Fruit fly (Drosophila melanogaster) whole organism, embryonic: ENCODE data around the gene pes.

ENCODE experiments used
- Antp ChIP-seq: fragments of 200-800 bp; sonication (Bioruptor generic); optimal IDR thresholded peaks from 3 replicates; lab custom pipeline; 2016; ENCODE audit warnings: missing biosample characterization, missing genetic modification characterization
- B-H2 ChIP-seq: fragments of 200-800 bp; sonication (Bioruptor generic); optimal IDR thresholded peaks from 2 replicates; lab custom pipeline; 2018; ENCODE audit warnings: missing biosample characterization, mild to moderate bottlenecking, missing genetic modification characterization
- CG10366 ChIP-seq: fragments of 200-800 bp; sonication (Bioruptor generic); IDR thresholded peaks from 2 replicates; pipeline ENCODE4 v1.3.6; 2022; ENCODE audit warnings: missing biosample characterization, missing genetic modification characterization
- CG10959 ChIP-seq: fragments of 200-800 bp; sonication (Bioruptor generic); IDR thresholded peaks from 2 replicates; pipeline ENCODE4 v1.3.6; 2022; ENCODE audit warnings: missing biosample characterization, missing genetic modification characterization
- CG11085 ChIP-seq: fragments of 200-800 bp; sonication (Bioruptor generic); IDR thresholded peaks from 2 replicates; pipeline ENCODE4 v1.3.6; 2022; ENCODE audit warnings: missing biosample characterization, missing genetic modification characterization
- CG12769 ChIP-seq: fragments of 200-800 bp; sonication (Bioruptor generic); optimal IDR thresholded peaks from 2 replicates; lab custom pipeline; 2019; ENCODE audit warnings: missing biosample characterization, mild to moderate bottlenecking, missing genetic modification characterization, moderate library complexity
- CG13296 ChIP-seq: fragments of 200-800 bp; sonication (Bioruptor generic); optimal IDR thresholded peaks from 3 replicates; lab custom pipeline; 2018; ENCODE audit warnings: missing biosample characterization, mild to moderate bottlenecking, missing genetic modification characterization
- CG14014 ChIP-seq: fragments of 200-800 bp; sonication (Bioruptor generic); IDR thresholded peaks from 2 replicates; pipeline ENCODE4 v1.3.6; 2022; ENCODE audit warnings: missing biosample characterization, missing genetic modification characterization
- CG15696 ChIP-seq: fragments of 200-800 bp; sonication (Bioruptor generic); optimal IDR thresholded peaks from 2 replicates; lab custom pipeline; 2019; ENCODE audit warnings: missing biosample characterization, mild to moderate bottlenecking, missing genetic modification characterization, moderate library complexity
- CG1603 ChIP-seq: fragments of 200-800 bp; sonication (Bioruptor generic); optimal IDR thresholded peaks from 2 replicates; lab custom pipeline; 2019; ENCODE audit warnings: missing biosample characterization, mild to moderate bottlenecking, missing genetic modification characterization, moderate library complexity
- CG17359 ChIP-seq: fragments of 200-800 bp; sonication (Bioruptor generic); optimal IDR thresholded peaks from 3 replicates; lab custom pipeline; 2018; ENCODE audit warnings: missing biosample characterization, mild to moderate bottlenecking, missing genetic modification characterization, moderate library complexity
- CG18262 ChIP-seq: fragments of 200-800 bp; optimal IDR thresholded peaks from 3 replicates; lab custom pipeline; 2019; ENCODE audit warnings: missing biosample characterization, mild to moderate bottlenecking, missing genetic modification characterization, moderate library complexity
- CG18764 ChIP-seq: fragments of 200-800 bp; sonication (Bioruptor generic); optimal IDR thresholded peaks from 3 replicates; lab custom pipeline; 2016; ENCODE audit warnings: missing biosample characterization, missing genetic modification characterization
- CG2116 ChIP-seq: fragments of 200-800 bp; sonication (Bioruptor generic); optimal IDR thresholded peaks from 3 replicates; lab custom pipeline; 2018; ENCODE audit warnings: missing biosample characterization, mild to moderate bottlenecking, missing genetic modification characterization
- CG4707 ChIP-seq: fragments of 200-800 bp; sonication (Bioruptor generic); optimal IDR thresholded peaks from 2 replicates; lab custom pipeline; 2018; ENCODE audit warnings: missing biosample characterization, mild to moderate bottlenecking, missing genetic modification characterization, moderate library complexity
- CG6854 ChIP-seq: fragments of 200-800 bp; sonication (Bioruptor generic); optimal IDR thresholded peaks from 3 replicates; lab custom pipeline; 2017; ENCODE audit warnings: missing biosample characterization, mild to moderate bottlenecking, missing genetic modification characterization
- CG7357 ChIP-seq: fragments of 200-800 bp; sonication (Bioruptor generic); IDR thresholded peaks from 3 replicates; pipeline ENCODE4 v1.3.6; 2022; ENCODE audit warnings: missing biosample characterization, missing genetic modification characterization
- CG9609 ChIP-seq: fragments of 200-800 bp; sonication (Bioruptor generic); optimal IDR thresholded peaks from 3 replicates; lab custom pipeline; 2016; ENCODE audit warnings: missing biosample characterization, missing genetic modification characterization
- CG9932 ChIP-seq: fragments of 200-800 bp; sonication (Bioruptor generic); IDR thresholded peaks from 2 replicates; pipeline ENCODE4 v1.3.6; 2022; ENCODE audit warnings: missing biosample characterization, missing genetic modification characterization
- CHES-1-like ChIP-seq: fragments of 200-800 bp; sonication (Bioruptor generic); optimal IDR thresholded peaks from 2 replicates; lab custom pipeline; 2016; ENCODE audit warnings: missing biosample characterization, missing genetic modification characterization
- E2f2 ChIP-seq: fragments of 200-800 bp; sonication (Bioruptor generic); IDR thresholded peaks from 2 replicates; pipeline ENCODE4 v1.3.6; 2022; ENCODE audit warnings: missing biosample characterization, missing genetic modification characterization
- Gug ChIP-seq: fragments of 200-800 bp; sonication (Bioruptor generic); IDR thresholded peaks from 4 replicates; pipeline ENCODE4 v1.3.6; 2022; ENCODE audit warnings: missing biosample characterization, missing genetic modification characterization
- Hr78 ChIP-seq, 2 experiments: fragments of 200-800 bp in 1 of 2; fragments of >200 bp in 1 of 2; sonication (Bioruptor generic) in 1 of 2; optimal IDR thresholded peaks; 2 replicates each; lab custom pipeline; 2017 to 2019; ENCODE audit warnings: missing biosample characterization in 2 of 2, missing genetic modification characterization in 2 of 2, mild to moderate bottlenecking in 1 of 2, moderate library complexity in 1 of 2
- Oli ChIP-seq: fragments of 200-800 bp; sonication (Bioruptor generic); optimal IDR thresholded peaks from 2 replicates; lab custom pipeline; 2018; ENCODE audit warnings: missing biosample characterization, mild to moderate bottlenecking, missing genetic modification characterization, moderate library complexity
- Ptx1 ChIP-seq: fragments of 200-800 bp; sonication (Bioruptor generic); IDR thresholded peaks from 2 replicates; pipeline ENCODE4 v1.3.6; 2022; ENCODE audit warnings: missing biosample characterization, missing genetic modification characterization
- Rx ChIP-seq: fragments of 200-800 bp; sonication (Bioruptor generic); IDR thresholded peaks from 2 replicates; pipeline ENCODE4 v1.3.6; 2022; ENCODE audit warnings: missing biosample characterization, missing genetic modification characterization
- Scr ChIP-seq: fragments of 200-800 bp; sonication (Bioruptor generic); IDR thresholded peaks from 2 replicates; pipeline ENCODE4 v1.3.6; 2022; ENCODE audit warnings: missing biosample characterization, missing genetic modification characterization; ENCODE audit not compliant: partially characterized antibody
- Usf ChIP-seq: fragments of 200-800 bp; sonication (Bioruptor generic); optimal IDR thresholded peaks from 2 replicates; lab custom pipeline; 2017; ENCODE audit warnings: missing genotype, missing biosample characterization, missing genetic modification characterization
- abd-A ChIP-seq: fragments of 200-800 bp; sonication (Bioruptor generic); optimal IDR thresholded peaks from 3 replicates; lab custom pipeline; 2019; ENCODE audit warnings: missing biosample characterization, mild to moderate bottlenecking, missing genetic modification characterization, moderate library complexity
- cad ChIP-seq: fragments of >200 bp; optimal IDR thresholded peaks from 2 replicates; lab custom pipeline; 2017; ENCODE audit warnings: missing biosample characterization, missing genetic modification characterization
- cg ChIP-seq: fragments of 200-800 bp; sonication (Bioruptor generic); optimal IDR thresholded peaks from 3 replicates; lab custom pipeline; 2019; ENCODE audit warnings: missing biosample characterization, mild to moderate bottlenecking, missing genetic modification characterization, moderate library complexity
- chm ChIP-seq: fragments of 200-800 bp; sonication (Bioruptor generic); IDR thresholded peaks from 2 replicates; pipeline ENCODE4 v1.3.6; 2022; ENCODE audit warnings: missing biosample characterization, missing genetic modification characterization
- cwo ChIP-seq: fragments of 200-800 bp; sonication (Bioruptor generic); optimal IDR thresholded peaks from 3 replicates; lab custom pipeline; 2017; ENCODE audit warnings: missing biosample characterization, missing genetic modification characterization, mild to moderate bottlenecking, moderate library complexity, missing genetic modification reagents
- dan ChIP-seq: fragments of 200-800 bp; sonication (Bioruptor generic); IDR thresholded peaks from 2 replicates; pipeline ENCODE4 v1.3.6; 2022; ENCODE audit warnings: missing biosample characterization, missing genetic modification characterization
- ewg ChIP-seq: fragments of 200-800 bp; sonication (Bioruptor generic); optimal IDR thresholded peaks from 3 replicates; lab custom pipeline; 2017; ENCODE audit warnings: mild to moderate bottlenecking, missing biosample characterization, missing genetic modification reagents, missing genetic modification characterization
- gce ChIP-seq: fragments of 200-800 bp; sonication (Bioruptor generic); IDR thresholded peaks from 3 replicates; pipeline ENCODE4 v1.3.6; 2022; ENCODE audit warnings: missing biosample characterization, missing genetic modification characterization
- gem ChIP-seq: fragments of 200-800 bp; sonication (Bioruptor generic); optimal IDR thresholded peaks from 2 replicates; lab custom pipeline; 2019; ENCODE audit warnings: missing biosample characterization, mild to moderate bottlenecking, missing genetic modification characterization, moderate library complexity
- h ChIP-seq: fragments of >200 bp; optimal IDR thresholded peaks from 2 replicates; lab custom pipeline; 2017
- ind ChIP-seq: fragments of 200-800 bp; sonication (Bioruptor generic); optimal IDR thresholded peaks from 3 replicates; lab custom pipeline; 2016; ENCODE audit warnings: missing biosample characterization, missing genetic modification characterization
- inv ChIP-seq: fragments of 200-800 bp; sonication (Bioruptor generic); IDR thresholded peaks from 2 replicates; pipeline ENCODE4 v1.3.6; 2022; ENCODE audit warnings: missing biosample characterization, missing genetic modification characterization; ENCODE audit not compliant: partially characterized antibody
- ken ChIP-seq: fragments of 200-800 bp; sonication (Bioruptor generic); IDR thresholded peaks from 3 replicates; pipeline ENCODE4 v1.3.6; 2022; ENCODE audit warnings: missing biosample characterization, missing genetic modification characterization
- oc ChIP-seq: fragments of 200-800 bp; sonication (Bioruptor generic); optimal IDR thresholded peaks from 2 replicates; lab custom pipeline; 2018; ENCODE audit warnings: missing biosample characterization, mild to moderate bottlenecking, missing genetic modification characterization, moderate library complexity
- pb ChIP-seq: fragments of 200-800 bp; sonication (Bioruptor generic); optimal IDR thresholded peaks from 3 replicates; lab custom pipeline; 2016; ENCODE audit warnings: missing biosample characterization, missing genetic modification characterization
- pfk ChIP-seq: fragments of 200-800 bp; sonication (Bioruptor generic); optimal IDR thresholded peaks from 2 replicates; lab custom pipeline; 2018; ENCODE audit warnings: missing biosample characterization, mild to moderate bottlenecking, missing genetic modification characterization, moderate library complexity
- row ChIP-seq: fragments of 200-800 bp; sonication (Bioruptor generic); IDR thresholded peaks from 3 replicates; pipeline ENCODE4 v1.3.6; 2022; ENCODE audit warnings: missing biosample characterization, missing genetic modification characterization
- sima ChIP-seq: fragments of 200-800 bp; sonication (Bioruptor generic); optimal IDR thresholded peaks from 2 replicates; lab custom pipeline; 2016; ENCODE audit warnings: missing biosample characterization, missing genetic modification characterization
- slbo ChIP-seq: fragments of 200-800 bp; sonication (Bioruptor generic); IDR thresholded peaks from 2 replicates; pipeline ENCODE4 v1.3.6; 2022; ENCODE audit warnings: missing biosample characterization, missing genetic modification characterization
- tna ChIP-seq: fragments of 200-800 bp; sonication (Bioruptor generic); IDR thresholded peaks from 2 replicates; pipeline ENCODE4 v1.3.6; 2022; ENCODE audit warnings: missing biosample characterization, missing genetic modification characterization; ENCODE audit not compliant: partially characterized antibody
- unc-4 ChIP-seq: fragments of 200-800 bp; sonication (Bioruptor generic); IDR thresholded peaks from 2 replicates; pipeline ENCODE4 v1.3.6; 2022; ENCODE audit warnings: missing biosample characterization, missing genetic modification characterization; ENCODE audit not compliant: partially characterized antibody
- zf30C ChIP-seq: fragments of 200-800 bp; sonication (Bioruptor generic); optimal IDR thresholded peaks from 3 replicates; lab custom pipeline; 2018; ENCODE audit warnings: missing biosample characterization, mild to moderate bottlenecking, missing genetic modification characterization
- zfh2 ChIP-seq: fragments of 200-800 bp; sonication (Bioruptor generic); optimal IDR thresholded peaks from 2 replicates; lab custom pipeline; 2016; ENCODE audit warnings: missing biosample characterization, missing genetic modification characterization

pes gene

DNA sequence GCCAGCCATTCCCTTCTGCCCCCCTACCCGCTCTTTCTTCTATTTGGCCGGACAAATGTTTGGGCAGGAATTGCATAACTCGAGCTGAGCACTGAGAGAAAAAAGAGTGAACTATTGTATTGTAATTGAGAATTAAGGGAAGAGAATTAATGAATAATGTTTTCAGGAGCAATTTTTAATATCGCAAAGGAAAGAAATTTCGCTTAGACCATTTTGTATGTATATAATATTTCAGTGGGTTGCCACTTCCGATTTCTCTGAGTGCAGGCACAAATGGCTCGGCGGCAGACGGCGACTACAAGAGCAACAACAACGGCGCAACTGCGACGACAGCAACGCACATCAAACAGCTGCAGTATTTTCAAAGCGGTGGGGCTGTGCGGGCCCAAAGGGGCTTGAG lies 29.4 kb downstream of the pes start (continued):
- TF ChIP-seq dan (GFP tag; lab: Robert Waterston, UW) (no peak), row (GFP tag; lab: Robert Waterston, UW) (peak; percentile 80), CG6854 (GFP tag; lab: Kevin White, UChicago) (no peak), Oli (tag; lab: Kevin White, UChicago) (peak; percentile 86), gem (tag; lab: Kevin White, UChicago) (peak; percentile 85), Hr78 (GFP tag; optimal IDR thresholded peaks at IDR 0.05; lab: Kevin White, UChicago) (no peak), CG2116 (GFP tag; lab: Kevin White, UChicago) (no peak), unc-4 (GFP tag; lab: Robert Waterston, UW) (no peak), CG13296 (peak; percentile 42), CG11085 (GFP tag; lab: Robert Waterston, UW) (peak; percentile 48; the same call in 1 of the 2 replicates), cwo (GFP tag; lab: Kevin White, UChicago) (peak; percentile 34), CG10959 (GFP tag; lab: Robert Waterston, UW) (peak; percentile 69), CG17359 (tag; lab: Kevin White, UChicago) (peak; percentile 76), CG1603 (tag; lab: Kevin White, UChicago) (peak; percentile 90), pfk (GFP tag; lab: Kevin White, UChicago) (no peak), B-H2 (GFP tag; lab: Kevin White, UChicago) (no peak), h (lab: Kevin White, UChicago) (no peak), CHES-1-like (GFP tag; lab: Kevin White, UChicago) (peak; percentile 42), pb (GFP tag; lab: Kevin White, UChicago) (peak; percentile 49), Gug (GFP tag; lab: Robert Waterston, UW) (peak; percentile 56; the same call in 2 of the 4 replicates), CG14014 (GFP tag; lab: Robert Waterston, UW) (peak; percentile 72), Usf (GFP tag; lab: Kevin White, UChicago) (no peak), slbo (GFP tag; lab: Robert Waterston, UW) (peak; percentile 81), Rx (GFP tag; lab: Robert Waterston, UW) (peak; percentile 76), zf30C (GFP tag; lab: Kevin White, UChicago) (no peak), ewg (GFP tag; lab: Kevin White, UChicago) (peak; percentile 69), CG10366 (GFP tag; lab: Robert Waterston, UW) (peak; percentile 83), CG7357 (peak; percentile 74; the same call in 2 of the 3 replicates), ind (GFP tag; lab: Kevin White, UChicago) (peak; percentile 68), Scr (GFP tag; lab: Robert Waterston, UW) (no peak), inv (GFP tag; lab: Robert Waterston, UW) (no peak), ken (peak; percentile 74), oc (tag; lab: Kevin White, UChicago) (peak; percentile 64), abd-A (tag; lab: Kevin White, UChicago) (no peak), CG9609 (GFP tag; lab: Kevin White, UChicago) (peak; percentile 51), CG12769 (peak; percentile 75), CG9932 (GFP tag; lab: Robert Waterston, UW) (peak; percentile 30; the same call in 1 of the 2 replicates), E2f2 (GFP tag; lab: Robert Waterston, UW) (peak; percentile 55; the same call in 1 of the 2 replicates), sima (GFP tag; lab: Kevin White, UChicago) (no peak), chm (GFP tag; lab: Robert Waterston, UW) (no peak; the same call in 1 of the 2 replicates), CG18262 (tag; lab: Kevin White, UChicago) (peak; percentile 64), CG15696 (no peak), Ptx1 (GFP tag; lab: Robert Waterston, UW) (peak; percentile 84), zfh2 (GFP tag; lab: Kevin White, UChicago) (peak; percentile 11), cg (GFP tag; lab: Kevin White, UChicago) (no peak), tna (GFP tag; lab: Robert Waterston, UW) (no peak), CG18764 (peak; percentile 51), cad (no peak), CG4707 (GFP tag; lab: Kevin White, UChicago) (peak; percentile 43), Antp (GFP tag; lab: Kevin White, UChicago) (peak; percentile 61), gce (peak; percentile 73; the same call in 2 of the 3 replicates)
